Worm (Caenorhabditis elegans): ENCODE results near the gene C06E1.11.

C06E1.11 gene

ce11 chrIII:8616587-8616986 lies at the start of gene C06E1.11:
Gene C06E1.11 (minus strand): TSS chrIII:8616687.
- no peak for TF ChIP-seq K12H6.12 (tag; optimal IDR thresholded peaks at IDR 0.05)
- TF ChIP-seq tbp1 (GFP tag; optimal IDR thresholded peaks at IDR 0.05) = no peak
- TF ChIP-seq aptf-3 (GFP tag; IDR thresholded peaks at IDR 0.05) = no peak
- no peak for TF ChIP-seq rcor-1 (GFP tag; IDR thresholded peaks at IDR 0.05)
- no peak for TF ChIP-seq ztf-28 (GFP tag; IDR thresholded peaks at IDR 0.05)
- TF ChIP-seq F57A8.1 (GFP tag; optimal IDR thresholded peaks at IDR 0.05) = no peak
- TF ChIP-seq F39B2.1 (GFP tag; IDR thresholded peaks at IDR 0.05) = no peak
- TF ChIP-seq ccch-3 (GFP tag; optimal IDR thresholded peaks at IDR 0.05) = no peak
- no peak for TF ChIP-seq lin-54 (GFP tag; optimal IDR thresholded peaks at IDR 0.05)
- no peak for TF ChIP-seq nhr-27 (tag; optimal IDR thresholded peaks at IDR 0.05)

DNA sequence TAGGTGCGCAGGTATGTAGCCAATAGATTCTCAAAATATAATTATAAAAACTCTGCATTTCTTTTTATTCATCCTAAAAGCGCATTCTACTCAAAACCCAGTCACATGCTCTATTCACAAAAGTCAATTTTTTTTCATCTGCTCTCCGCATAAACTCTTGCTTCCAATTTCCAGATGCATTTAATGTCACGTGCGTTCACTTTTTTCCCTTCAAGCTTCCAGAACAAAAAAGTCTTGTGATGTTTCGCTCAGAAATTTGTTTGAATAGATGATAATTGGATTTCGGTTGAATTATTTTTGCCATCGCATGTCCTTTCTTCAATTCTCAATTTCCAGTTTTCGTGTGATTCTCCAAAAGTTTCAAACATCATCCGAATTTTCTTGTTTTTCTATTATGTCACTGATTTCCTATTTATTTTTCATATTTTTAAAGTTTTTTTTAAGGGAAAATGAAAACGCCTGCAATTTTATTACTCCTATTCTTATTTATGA lies 48.5 kb upstream of the C06E1.11 start, which contains the start of gene F22B7.1:
Gene F22B7.1, plus strand, starts transcription at position 442 of the 492 bp plus-strand sequence.
- no peak for TF ChIP-seq lag-1 (GFP tag; IDR thresholded peaks at IDR 0.05)
- TF ChIP-seq let-607 (tag; optimal IDR thresholded peaks at IDR 0.05) = no peak
- TF ChIP-seq F52B5.7 (tag; optimal IDR thresholded peaks at IDR 0.05) = no peak
- no peak for TF ChIP-seq K11D2.4 (GFP tag; IDR thresholded peaks at IDR 0.05)

DNA sequence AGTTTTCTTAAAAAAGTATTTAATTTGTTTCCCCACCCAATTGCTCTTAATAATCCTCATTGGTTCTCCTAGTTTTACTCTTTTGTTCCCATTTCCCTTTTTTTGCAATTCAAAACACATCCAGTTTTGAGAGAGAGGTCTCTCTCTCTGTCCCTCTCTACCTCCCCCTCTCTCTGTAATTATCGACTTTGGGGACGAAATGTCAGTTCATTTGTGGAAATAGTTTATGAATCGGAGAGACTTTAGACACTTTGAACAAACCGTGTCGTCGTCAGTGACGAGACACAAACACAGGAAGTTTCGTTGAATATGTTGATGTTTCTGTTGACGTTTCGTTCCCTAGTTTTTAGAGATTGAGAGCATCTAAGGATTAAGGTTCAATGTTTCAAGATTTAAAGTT lies 46.7 kb upstream of the C06E1.11 start:
- TF ChIP-seq K12H6.12 (tag; optimal IDR thresholded peaks at IDR 0.05) (no peak), ztf-6 (GFP tag; IDR thresholded peaks at IDR 0.05) (no peak), F37B4.10 (GFP tag; IDR thresholded peaks at IDR 0.05) (no peak), ztf-25 (GFP tag; IDR thresholded peaks at IDR 0.05) (no peak), lin-54 (GFP tag; optimal IDR thresholded peaks at IDR 0.05) (no peak), ceh-79 (tag; optimal IDR thresholded peaks at IDR 0.05) (no peak), tbp1 (GFP tag; optimal IDR thresholded peaks at IDR 0.05) (no peak), snpc-1.3 (tag; optimal IDR thresholded peaks at IDR 0.05; ENCODE audit: insufficient read depth) (no peak), dpff-1 (tag; optimal IDR thresholded peaks at IDR 0.05) (no peak), ekl-4 (GFP tag; IDR thresholded peaks at IDR 0.05) (no peak), rcor-1 (GFP tag; IDR thresholded peaks at IDR 0.05) (no peak), F10E7.11 (tag; optimal IDR thresholded peaks at IDR 0.05) (no peak), chd-7 (tag; optimal IDR thresholded peaks at IDR 0.05) (no peak), F49E8.2 (tag; optimal IDR thresholded peaks at IDR 0.05; ENCODE audit: insufficient read depth) (no peak), F55B11.4 (tag; optimal IDR thresholded peaks at IDR 0.05; ENCODE audit: borderline replicate concordance, insufficient read depth) (no peak), Y56A3A.18 (GFP tag; IDR thresholded peaks at IDR 0.05) (no peak)

ce11 chrIII:8658367-8658761 lies 41.9 kb upstream of the C06E1.11 start:
- TF ChIP-seq athp-1 (tag; optimal IDR thresholded peaks at IDR 0.05) (no peak), egrh-3 (GFP tag; IDR thresholded peaks at IDR 0.05) (0 out of 2 replicates have a peak, but pooled peaks have one; percentile 8), ztf-6 (GFP tag; IDR thresholded peaks at IDR 0.05) (no peak), F37B4.10 (GFP tag; IDR thresholded peaks at IDR 0.05) (no peak), rpc-1 (optimal IDR thresholded peaks at IDR 0.05) (no peak), rpc-1 (tag; optimal IDR thresholded peaks at IDR 0.05) (no peak), unc-130 (GFP tag; optimal IDR thresholded peaks at IDR 0.05) (no peak), snpc-4 (GFP tag; optimal IDR thresholded peaks at IDR 0.05) (no peak), snpc-4 (tag; optimal IDR thresholded peaks at IDR 0.05) (peak in 3 of 4 experiments; percentile 52 to 64 (median 60)), aptf-2 (GFP tag; conservative IDR thresholded peaks at IDR 0.05) (no peak), let-607 (tag; optimal IDR thresholded peaks at IDR 0.05) (peak in 1 of 2 experiments; percentile 85), hsf-1 (GFP tag; IDR thresholded peaks at IDR 0.05) (peak; percentile 91), madf-10 (tag; optimal IDR thresholded peaks at IDR 0.05) (peak; percentile 45), zim-3 (tag; optimal IDR thresholded peaks at IDR 0.05) (no peak), ets-4 (GFP tag; optimal IDR thresholded peaks at IDR 0.05) (no peak), repo-1 (tag; optimal IDR thresholded peaks at IDR 0.05) (peak; percentile 51), ekl-4 (GFP tag; IDR thresholded peaks at IDR 0.05) (0 out of 2 replicates have a peak, but pooled peaks have one; percentile 18), ZK185.1 (tag; optimal IDR thresholded peaks at IDR 0.05; ENCODE audit: poor library complexity, severe bottlenecking) (peak; percentile 39), K12H6.12 (tag; optimal IDR thresholded peaks at IDR 0.05) (peak; percentile 96), die-1 (tag; optimal IDR thresholded peaks at IDR 0.05) (peak; percentile 52), sdz-38 (tag; optimal IDR thresholded peaks at IDR 0.05) (no peak), C06A6.2 (GFP tag; conservative IDR thresholded peaks at IDR 0.05) (peak; percentile 64; the same call in 1 of the 2 replicates), hmg-1.2 (GFP tag; IDR thresholded peaks at IDR 0.05) (peak; percentile 58)
